Fruit fly (Drosophila melanogaster) whole organism: ENCODE data around the gene Rpp14b.
A peak's percentile ranks its signal among the peaks of the same experiment; 100 is the strongest.

Experiments
- CG8478 ChIP-seq: fragments of >200 bp; optimal IDR thresholded peaks from 2 replicates; lab custom pipeline; 2018; ENCODE audit warnings: inconsistent platforms
- Dll ChIP-seq: fragments of >200 bp; optimal IDR thresholded peaks from 2 replicates; lab custom pipeline; 2017
- EcR ChIP-seq, 2 experiments: fragments of >200 bp; optimal IDR thresholded peaks; 2 replicates each; lab custom pipeline; 2017; ENCODE audit warnings: missing biosample characterization in 2 of 2, missing genetic modification characterization in 2 of 2, missing genetic modification reagents in 2 of 2
- pan ChIP-seq: fragments of >200 bp; optimal IDR thresholded peaks from 2 replicates; lab custom pipeline; 2017
- psq ChIP-seq: fragments of >200 bp; optimal IDR thresholded peaks from 2 replicates; lab custom pipeline; 2017
- usp ChIP-seq: fragments of >200 bp; optimal IDR thresholded peaks from 2 replicates; lab custom pipeline; 2017; ENCODE audit warnings: missing biosample characterization, missing genetic modification characterization, mixed read lengths

The Rpp14b gene

DNA sequence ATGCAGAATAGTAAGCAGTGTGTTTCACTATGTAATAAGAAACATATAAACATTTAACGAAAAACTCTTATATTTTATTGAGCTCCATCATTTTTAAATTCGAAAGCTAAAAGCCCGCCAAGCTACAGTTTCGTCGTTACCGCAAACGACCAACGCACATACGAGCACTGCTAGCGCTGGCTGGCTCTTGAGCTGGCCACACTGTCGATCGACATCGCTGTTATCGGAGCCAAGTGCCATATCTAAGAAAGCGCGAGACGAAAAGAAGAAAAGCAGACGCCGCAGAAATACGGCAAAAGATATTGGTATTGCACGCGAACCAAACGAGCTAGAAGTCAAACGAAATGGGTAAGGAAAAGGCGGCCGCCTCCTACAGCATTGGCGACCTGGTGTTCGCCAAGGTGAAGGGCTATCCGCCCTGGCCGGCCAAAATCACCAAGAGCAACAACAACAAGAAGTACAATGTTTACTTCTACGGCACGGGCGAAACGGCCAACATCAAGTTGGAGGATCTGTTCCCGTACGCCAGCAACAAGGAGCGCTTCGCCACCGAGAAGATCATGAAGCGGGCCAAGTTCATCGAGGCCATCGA lies 3.2 kb upstream of the Rpp14b start, which contains the start of gene Jasper:
TSS of gene Jasper (plus strand) at position 60 of the 592 bp plus-strand sequence.
- TF ChIP-seq pan (lab: Kevin White, UChicago): no peak
- TF ChIP-seq psq (lab: Kevin White, UChicago): no peak
- TF ChIP-seq CG8478 (lab: Kevin White, UChicago): no peak
- TF ChIP-seq Dll (lab: Kevin White, UChicago): no peak
- TF ChIP-seq usp: no peak
- no peak for TF ChIP-seq EcR (GFP tag; optimal IDR thresholded peaks at IDR 0.05; lab: Kevin White, UChicago)

DNA sequence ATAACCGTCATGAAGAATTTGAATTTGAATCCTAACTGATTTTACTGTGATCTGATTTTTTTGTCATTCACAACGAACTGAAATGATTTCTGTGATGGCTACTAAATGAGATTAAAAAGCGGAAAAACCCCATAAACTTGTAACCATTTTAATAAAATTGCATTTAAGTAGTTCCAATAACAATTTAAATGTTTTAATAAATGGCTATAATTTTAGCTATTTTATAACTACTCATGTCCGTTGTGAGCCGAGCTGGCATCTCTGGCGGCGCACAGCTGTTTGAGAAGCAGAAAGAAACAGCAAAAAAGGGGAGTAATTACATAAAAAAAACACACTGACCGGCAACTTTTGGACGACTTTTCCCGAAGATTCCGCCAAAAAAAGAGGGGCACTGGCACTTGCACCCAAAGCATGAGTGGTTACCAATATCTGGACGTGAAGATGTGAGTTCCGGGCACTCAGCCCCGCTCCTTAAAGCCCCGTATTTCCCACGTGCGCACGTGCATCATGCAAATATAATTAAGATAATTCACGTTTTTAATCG lies 907 bp downstream of the Rpp14b start, which contains the start of the genes CG7950 and Rpp14a:
TSS of gene CG7950 (plus strand) at position 268 of the 544 bp plus-strand sequence.
TSS of gene Rpp14a (plus strand) at position 268 of the 544 bp plus-strand sequence.
- TF ChIP-seq EcR (GFP tag; optimal IDR thresholded peaks at IDR 0.05; lab: Kevin White, UChicago) (no peak), pan (lab: Kevin White, UChicago) (no peak), Dll (lab: Kevin White, UChicago) (no peak), usp (no peak), CG8478 (lab: Kevin White, UChicago) (no peak), psq (lab: Kevin White, UChicago) (no peak)

DNA sequence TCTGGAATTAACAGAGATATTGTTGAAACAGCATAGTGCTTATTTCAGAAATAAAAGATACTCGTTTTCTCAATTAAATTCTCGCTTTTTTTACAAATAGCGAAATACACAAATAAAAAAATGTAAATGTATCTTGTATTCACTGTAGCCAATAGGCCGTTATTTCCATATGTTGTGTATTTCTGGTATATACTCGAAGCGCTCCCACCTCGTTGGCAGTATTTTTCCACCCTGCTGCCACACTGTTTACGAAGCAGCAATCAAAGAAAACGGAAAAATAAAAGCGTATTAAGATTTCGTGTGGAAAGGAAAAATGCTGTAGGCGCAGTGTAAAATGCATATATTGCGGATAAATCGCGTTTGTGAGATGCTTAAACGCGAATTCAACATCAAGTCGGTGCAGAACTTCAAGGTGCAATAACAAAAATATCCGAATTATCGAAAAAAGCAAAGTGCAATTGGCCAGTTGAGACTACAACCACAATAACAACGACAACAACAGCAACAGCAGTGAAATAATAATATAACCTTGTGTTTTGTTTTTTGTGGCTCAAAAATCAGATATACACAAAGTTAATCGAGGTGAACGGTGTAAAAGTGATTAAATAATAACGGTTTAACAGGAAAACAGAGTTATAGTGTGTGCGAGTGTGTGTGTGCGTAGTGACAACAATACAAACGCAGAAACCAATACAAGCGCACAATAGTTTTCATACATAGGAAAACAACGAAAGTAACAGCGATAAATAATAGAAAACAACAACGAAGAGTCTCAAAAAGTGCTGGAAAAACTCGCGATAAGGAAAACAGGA lies 2.5 kb downstream of the Rpp14b start, which contains the start of gene sima:
TSS of gene sima (plus strand) at position 255 of the 812 bp plus-strand sequence.
- TF ChIP-seq usp: no peak
- peak; percentile 50 for TF ChIP-seq psq (lab: Kevin White, UChicago)
- no peak for TF ChIP-seq pan (lab: Kevin White, UChicago)

DNA sequence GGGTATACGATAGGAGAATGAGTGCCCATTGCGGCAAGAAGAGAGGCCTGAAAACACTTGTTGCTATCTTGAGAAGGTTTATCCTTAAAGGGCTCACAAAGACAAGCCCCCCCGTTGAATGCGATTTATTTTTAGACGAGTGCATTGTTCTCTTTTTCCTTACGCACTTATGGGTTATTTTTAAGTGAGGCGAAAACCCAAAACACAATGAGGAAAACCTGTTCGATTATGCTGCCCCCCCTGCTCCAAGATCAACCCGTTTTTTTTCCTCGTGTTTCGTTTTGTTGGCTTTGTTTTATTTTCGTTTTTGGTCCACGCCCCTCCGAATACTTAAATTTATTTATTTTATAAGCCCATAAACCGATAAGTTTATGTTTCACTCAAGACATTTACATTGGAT lies 4.2 kb downstream of the Rpp14b start:
- no peak for TF ChIP-seq Dll (lab: Kevin White, UChicago)

DNA sequence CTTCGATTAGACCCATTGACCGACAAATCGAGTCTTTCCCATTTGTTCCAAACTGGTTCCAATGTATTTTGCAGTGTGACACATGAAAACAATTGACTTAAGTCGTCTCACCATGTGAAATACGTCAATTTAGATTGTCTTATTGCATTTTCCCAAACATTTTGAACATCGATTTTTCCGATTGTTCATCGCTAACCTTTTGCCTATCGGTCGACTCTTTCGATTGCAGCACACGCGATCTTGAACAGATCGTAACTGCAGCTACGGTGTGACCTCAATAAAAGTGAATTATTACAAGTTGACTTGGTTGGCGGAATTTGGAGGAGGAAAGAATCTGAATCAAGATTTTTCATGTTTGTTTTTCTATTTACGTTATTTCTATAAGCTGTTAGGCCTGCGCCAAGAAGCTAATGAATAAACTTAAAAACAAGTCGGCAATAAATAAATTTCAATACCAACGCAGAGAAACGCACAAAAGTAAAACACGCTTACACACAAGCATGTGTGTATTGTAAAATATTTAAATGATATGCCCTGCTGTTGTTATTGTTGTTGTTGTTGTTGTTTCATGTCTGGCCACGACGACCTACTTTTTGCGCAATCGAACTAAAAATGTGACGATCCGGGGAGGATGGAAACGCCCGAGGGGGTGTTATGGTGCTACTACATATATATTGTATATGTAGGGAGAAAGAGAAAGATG lies 4.8 kb downstream of the Rpp14b start:
- no peak for TF ChIP-seq Dll (lab: Kevin White, UChicago)
- no peak for TF ChIP-seq EcR (GFP tag; optimal IDR thresholded peaks at IDR 0.05; lab: Kevin White, UChicago)
- TF ChIP-seq CG8478 (lab: Kevin White, UChicago): no peak
- TF ChIP-seq psq (lab: Kevin White, UChicago): no peak
- TF ChIP-seq pan (lab: Kevin White, UChicago): no peak
- TF ChIP-seq usp: no peak

DNA sequence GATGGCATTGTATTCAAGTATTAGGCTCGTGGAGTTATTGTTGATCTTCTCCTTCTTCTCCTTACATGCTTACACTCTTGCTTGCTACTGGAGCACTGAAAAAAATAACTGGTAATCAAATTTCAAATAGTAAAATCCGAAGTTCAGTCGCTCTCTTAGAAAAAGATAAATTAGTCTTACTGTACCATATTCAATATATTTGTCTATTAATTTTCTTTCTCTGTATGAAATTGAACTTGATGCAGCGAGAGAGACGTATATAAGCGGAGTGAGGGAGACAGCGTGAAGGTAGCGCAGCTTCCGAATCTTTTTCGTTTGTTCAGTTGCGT lies 5.4 kb downstream of the Rpp14b start:
- TF ChIP-seq EcR (GFP tag; optimal IDR thresholded peaks at IDR 0.05; lab: Kevin White, UChicago) (no peak), CG8478 (lab: Kevin White, UChicago) (no peak), Dll (lab: Kevin White, UChicago) (no peak), usp (no peak), pan (lab: Kevin White, UChicago) (no peak), psq (lab: Kevin White, UChicago) (no peak)

DNA sequence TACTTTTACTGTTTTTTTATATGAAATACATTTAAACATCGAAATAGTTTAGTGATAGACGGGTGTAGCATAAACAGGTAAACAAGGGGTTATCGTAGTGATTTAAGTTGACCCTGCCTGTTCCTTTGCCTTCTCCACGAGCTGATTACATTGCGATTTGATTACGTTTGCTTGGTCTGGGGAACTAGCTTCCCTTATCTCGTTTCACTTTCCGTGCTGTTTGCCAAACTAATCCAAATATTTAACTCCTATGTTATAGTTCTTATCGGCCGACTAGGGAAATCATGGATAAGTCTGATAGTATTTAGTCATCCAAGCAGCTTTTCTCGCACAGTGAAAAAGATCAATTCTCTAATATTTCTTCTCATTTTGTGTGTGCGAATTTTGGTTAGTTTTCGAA lies 6.2 kb downstream of the Rpp14b start:
- TF ChIP-seq usp (no peak), CG8478 (lab: Kevin White, UChicago) (no peak), pan (lab: Kevin White, UChicago) (no peak), Dll (lab: Kevin White, UChicago) (no peak), EcR (GFP tag; optimal IDR thresholded peaks at IDR 0.05; lab: Kevin White, UChicago) (no peak), psq (lab: Kevin White, UChicago) (no peak)

DNA sequence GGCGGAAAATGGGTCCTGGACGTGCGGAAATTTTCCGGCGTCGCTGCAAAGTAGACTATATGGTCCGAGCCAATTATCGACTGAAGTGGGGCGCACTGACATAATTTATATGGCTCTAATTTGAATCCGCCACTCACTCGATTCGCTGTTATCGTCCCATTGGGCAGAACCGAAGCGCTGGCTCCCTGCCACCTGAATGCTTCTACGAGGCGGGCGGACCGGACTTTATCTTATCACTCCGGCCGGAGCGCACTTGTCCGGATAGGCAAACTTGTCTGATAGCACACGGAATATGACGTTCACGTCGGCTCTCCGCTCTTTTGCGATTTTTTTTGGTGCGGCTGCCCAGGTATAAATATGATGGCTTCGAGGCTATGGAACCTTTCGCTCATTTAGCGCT lies 6.8 kb downstream of the Rpp14b start:
- TF ChIP-seq psq (lab: Kevin White, UChicago) (no peak), Dll (lab: Kevin White, UChicago) (no peak), EcR (GFP tag; optimal IDR thresholded peaks at IDR 0.05; lab: Kevin White, UChicago) (no peak), pan (lab: Kevin White, UChicago) (no peak), CG8478 (lab: Kevin White, UChicago) (no peak), usp (no peak)

DNA sequence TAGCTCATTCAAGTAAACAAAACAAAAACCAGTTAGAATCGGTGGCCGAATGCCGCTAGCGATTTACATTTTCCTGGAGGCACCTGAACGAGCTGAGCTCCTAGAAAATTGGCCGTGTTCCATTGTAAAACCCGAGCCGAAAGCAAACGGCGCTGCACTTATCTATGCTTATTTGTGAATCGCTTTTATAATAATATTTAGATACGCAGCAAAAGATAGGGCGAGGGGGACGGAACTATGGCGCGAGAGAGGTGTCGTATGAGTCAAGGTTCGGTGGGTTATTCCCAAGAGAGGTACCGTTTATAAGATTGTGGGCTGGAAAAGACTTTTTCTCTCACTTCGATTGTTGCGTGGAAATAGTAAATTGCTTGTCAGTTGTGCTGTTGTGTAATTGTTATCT lies 7.9 kb downstream of the Rpp14b start:
- TF ChIP-seq psq (lab: Kevin White, UChicago): no peak
- no peak for TF ChIP-seq usp
- no peak for TF ChIP-seq EcR (GFP tag; optimal IDR thresholded peaks at IDR 0.05; lab: Kevin White, UChicago)
- no peak for TF ChIP-seq Dll (lab: Kevin White, UChicago)
- TF ChIP-seq CG8478 (lab: Kevin White, UChicago): no peak
- no peak for TF ChIP-seq pan (lab: Kevin White, UChicago)

DNA sequence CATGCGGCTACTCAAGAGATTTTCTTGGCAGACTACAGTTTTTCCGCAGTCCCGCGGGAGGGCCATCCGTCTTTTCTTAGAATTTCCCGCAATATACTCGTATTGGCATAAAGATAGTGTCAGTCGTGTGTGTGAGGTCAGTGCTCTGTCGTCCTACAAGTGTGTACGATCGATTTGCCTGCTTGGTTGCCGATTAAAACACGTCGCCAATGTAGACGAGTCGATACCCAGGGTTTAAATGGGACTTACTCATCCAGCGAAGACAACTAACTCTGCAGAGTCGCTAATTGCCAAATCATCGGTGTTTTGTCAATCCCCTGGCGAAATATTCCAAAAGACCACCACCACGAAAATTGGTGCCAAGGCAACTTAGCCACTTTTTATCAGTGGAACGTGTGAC lies 10.2 kb downstream of the Rpp14b start:
- TF ChIP-seq CG8478 (lab: Kevin White, UChicago) (no peak), EcR (GFP tag; optimal IDR thresholded peaks at IDR 0.05; lab: Kevin White, UChicago) (peak in 1 of 2 experiments; percentile 73)

DNA sequence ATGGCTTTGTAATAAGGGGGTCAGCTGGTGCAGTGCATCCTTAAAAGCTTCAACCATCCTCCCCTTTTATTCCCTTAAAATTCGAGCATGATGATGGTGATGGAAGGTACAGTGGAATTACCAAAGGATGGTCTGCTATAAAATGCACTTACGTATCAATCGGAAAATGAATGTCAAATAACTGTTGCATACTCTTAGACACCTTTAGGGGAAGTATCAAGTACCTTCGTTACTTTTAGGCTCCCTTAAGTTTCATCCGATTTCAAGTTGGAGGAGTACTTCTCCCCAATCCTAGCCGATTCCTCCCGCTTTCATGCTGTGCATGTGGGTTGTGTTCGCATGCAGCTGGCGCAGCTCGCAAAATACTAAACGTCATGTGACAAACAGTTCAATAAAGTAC lies 14.4 kb downstream of the Rpp14b start:
- TF ChIP-seq psq (lab: Kevin White, UChicago): no peak
- no peak for TF ChIP-seq Dll (lab: Kevin White, UChicago)
- no peak for TF ChIP-seq pan (lab: Kevin White, UChicago)
- no peak for TF ChIP-seq EcR (GFP tag; optimal IDR thresholded peaks at IDR 0.05; lab: Kevin White, UChicago)
- no peak for TF ChIP-seq usp
- TF ChIP-seq CG8478 (lab: Kevin White, UChicago): no peak
